Worm (Caenorhabditis elegans): ENCODE measurements around the gene sdhd-1.

Gene sdhd-1

DNA sequence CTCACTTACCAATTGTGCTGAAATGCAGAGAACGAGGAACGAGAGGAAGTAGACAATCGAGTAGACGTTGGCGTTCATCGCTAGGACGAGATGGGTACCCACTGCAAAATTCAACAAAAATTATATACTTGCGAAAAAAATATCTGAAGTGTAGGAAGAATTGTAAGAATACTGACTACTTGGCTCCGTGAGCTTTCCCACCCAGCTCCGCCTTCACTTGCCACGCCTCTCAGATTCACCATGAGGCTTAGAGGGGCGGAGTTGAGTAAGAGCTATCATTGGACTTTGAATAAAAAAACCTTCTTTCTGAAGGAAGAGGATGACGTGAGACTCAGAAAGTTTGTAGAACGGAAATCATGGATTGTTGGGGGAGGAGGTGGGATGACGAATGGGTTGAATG, 19.4 kb downstream of the sdhd-1 start, which contains the start of gene nlp-18:
Gene nlp-18 (minus strand): TSS at position 101 of the 400 bp plus-strand sequence.
- TF ChIP-seq tbx-11 (GFP tag; IDR thresholded peaks at IDR 0.05) (no peak), tbx-37 (GFP tag; conservative IDR thresholded peaks at IDR 0.05) (no peak), scrt-1 (GFP tag; IDR thresholded peaks at IDR 0.05) (no peak), ets-7 (tag; optimal IDR thresholded peaks at IDR 0.05) (no peak), aly-1 (tag; optimal IDR thresholded peaks at IDR 0.05) (no peak), hnd-1 (tag; optimal IDR thresholded peaks at IDR 0.05) (no peak), hmg-4 (GFP tag; optimal IDR thresholded peaks at IDR 0.05) (no peak), sea-1 (GFP tag; conservative IDR thresholded peaks at IDR 0.05) (no peak)

DNA sequence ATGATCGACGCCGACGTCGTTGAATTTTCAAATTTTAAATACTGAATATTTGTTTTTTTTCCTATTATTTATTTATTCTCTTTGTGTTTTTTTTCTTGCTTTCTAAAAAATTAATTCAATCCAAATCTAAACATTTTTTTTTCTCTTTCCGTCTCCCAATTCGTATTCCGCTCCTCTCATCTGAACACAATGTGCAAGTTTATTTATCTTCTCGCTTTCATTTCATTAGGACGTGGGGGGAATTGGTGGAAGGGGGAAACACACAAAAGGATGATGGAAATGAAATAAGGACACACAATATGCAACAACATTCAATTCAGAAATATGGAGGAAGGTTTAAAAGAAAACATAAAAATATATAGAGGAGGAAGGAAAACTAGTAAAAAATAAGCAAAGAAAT, 21.9 kb downstream of the sdhd-1 start:
- TF ChIP-seq hmbx-1 (tag; optimal IDR thresholded peaks at IDR 0.05), result no peak
- no peak for TF ChIP-seq tbx-11 (GFP tag; IDR thresholded peaks at IDR 0.05)
- TF ChIP-seq tra-4 (tag; optimal IDR thresholded peaks at IDR 0.05), result no peak
- TF ChIP-seq ceh-36 (tag; optimal IDR thresholded peaks at IDR 0.05), result no peak
- no peak for TF ChIP-seq aly-1 (tag; optimal IDR thresholded peaks at IDR 0.05)
- TF ChIP-seq sea-1 (GFP tag; conservative IDR thresholded peaks at IDR 0.05), result no peak
- no peak for TF ChIP-seq ceh-13 (GFP tag; optimal IDR thresholded peaks at IDR 0.05)
- TF ChIP-seq ama-1 (optimal IDR thresholded peaks at IDR 0.05), result no peak
- TF ChIP-seq tbx-37 (GFP tag; conservative IDR thresholded peaks at IDR 0.05), result no peak
- no peak for TF ChIP-seq scrt-1 (GFP tag; IDR thresholded peaks at IDR 0.05)
- no peak for TF ChIP-seq hnd-1 (tag; optimal IDR thresholded peaks at IDR 0.05)
- TF ChIP-seq B0310.2 (tag; optimal IDR thresholded peaks at IDR 0.05), result no peak
- TF ChIP-seq F13C5.2 (tag; optimal IDR thresholded peaks at IDR 0.05), result no peak
- no peak for TF ChIP-seq ets-7 (tag; optimal IDR thresholded peaks at IDR 0.05)
- no peak for TF ChIP-seq flt-1 (GFP tag; IDR thresholded peaks at IDR 0.05)
- TF ChIP-seq pes-1 (GFP tag; IDR thresholded peaks at IDR 0.05), result no peak
- no peak for TF ChIP-seq hmg-4 (GFP tag; optimal IDR thresholded peaks at IDR 0.05)

DNA sequence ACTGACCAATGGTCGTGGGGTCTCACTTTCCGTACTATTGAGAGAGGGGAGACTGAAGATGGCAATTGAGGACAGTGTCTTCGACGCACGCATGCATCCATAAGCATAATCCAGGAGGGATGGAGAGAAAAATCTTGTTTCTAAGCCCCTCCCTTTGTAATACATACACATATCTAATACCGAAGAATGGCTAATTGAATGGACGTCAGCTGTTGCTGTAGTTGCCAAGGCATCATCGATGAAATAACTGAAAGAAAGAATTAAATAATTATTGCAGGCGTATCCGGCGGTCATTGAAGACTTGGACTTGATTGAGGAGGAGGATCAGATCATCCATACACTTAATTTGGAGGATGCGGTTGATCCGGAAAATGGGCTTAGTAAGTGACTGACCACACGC, 24.1 kb downstream of the sdhd-1 start, which contains the start of gene F33A8.7:
Gene F33A8.7 (minus strand): TSS at position 101 of the 400 bp plus-strand sequence.
- TF ChIP-seq tbx-11 (GFP tag; IDR thresholded peaks at IDR 0.05) (no peak), ceh-13 (GFP tag; optimal IDR thresholded peaks at IDR 0.05) (no peak), aly-1 (tag; optimal IDR thresholded peaks at IDR 0.05) (no peak), tbx-37 (GFP tag; conservative IDR thresholded peaks at IDR 0.05) (no peak), B0310.2 (tag; optimal IDR thresholded peaks at IDR 0.05) (no peak), tra-4 (tag; optimal IDR thresholded peaks at IDR 0.05) (no peak), scrt-1 (GFP tag; IDR thresholded peaks at IDR 0.05) (no peak), hmg-4 (GFP tag; optimal IDR thresholded peaks at IDR 0.05) (no peak), hmbx-1 (tag; optimal IDR thresholded peaks at IDR 0.05) (no peak), F13C5.2 (tag; optimal IDR thresholded peaks at IDR 0.05) (no peak), pes-1 (GFP tag; IDR thresholded peaks at IDR 0.05) (no peak), sea-1 (GFP tag; conservative IDR thresholded peaks at IDR 0.05) (no peak)

DNA sequence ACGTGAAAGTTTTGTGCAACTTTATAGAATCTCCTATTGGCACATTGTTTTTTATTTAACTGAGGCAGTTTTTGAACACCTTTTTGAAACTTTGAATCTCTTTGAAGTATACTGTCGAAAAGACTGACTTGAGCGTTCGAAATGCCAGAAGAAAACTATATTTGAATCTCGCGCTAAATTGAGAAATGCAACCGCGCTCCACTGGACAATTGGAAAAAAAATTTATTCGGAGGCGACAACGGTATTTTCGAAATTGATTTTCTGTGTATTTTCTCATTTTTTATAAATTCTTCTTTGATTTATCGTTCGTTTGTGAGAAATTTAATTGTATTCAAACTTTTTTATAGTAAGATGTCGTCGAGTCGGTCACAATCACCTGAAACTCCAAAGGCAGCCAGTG, 27.7 kb downstream of the sdhd-1 start, which contains the start of gene let-858:
Gene let-858 (plus strand): TSS at position 348 of the 400 bp plus-strand sequence.
- TF ChIP-seq flt-1 (GFP tag; IDR thresholded peaks at IDR 0.05) (no peak), hmg-4 (GFP tag; optimal IDR thresholded peaks at IDR 0.05) (no peak), tbx-11 (GFP tag; IDR thresholded peaks at IDR 0.05) (no peak), hnd-1 (tag; optimal IDR thresholded peaks at IDR 0.05) (no peak)

DNA sequence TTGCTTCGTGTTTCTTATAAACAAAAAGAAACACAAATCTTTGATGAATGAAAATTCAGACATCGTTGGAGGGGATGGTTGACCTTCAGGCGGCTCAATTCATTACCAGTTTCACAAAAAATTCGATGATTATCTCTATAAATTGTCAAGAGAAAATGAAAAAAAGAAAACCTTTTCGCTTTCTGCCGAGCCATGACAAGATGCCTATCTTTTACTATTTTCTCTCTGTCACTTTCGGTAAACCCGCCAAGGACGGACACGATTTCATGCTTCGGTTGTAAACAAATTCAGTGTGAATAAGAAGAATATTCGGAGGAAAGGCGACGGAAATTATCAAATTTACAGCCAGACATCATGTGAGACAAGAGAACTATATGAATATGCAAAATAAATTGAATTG, 29.0 kb downstream of the sdhd-1 start:
- TF ChIP-seq tra-4 (tag; optimal IDR thresholded peaks at IDR 0.05) (no peak), scrt-1 (GFP tag; IDR thresholded peaks at IDR 0.05) (no peak), tbx-37 (GFP tag; conservative IDR thresholded peaks at IDR 0.05) (no peak), ceh-36 (tag; optimal IDR thresholded peaks at IDR 0.05) (no peak), ets-7 (tag; optimal IDR thresholded peaks at IDR 0.05) (no peak), hmg-4 (GFP tag; optimal IDR thresholded peaks at IDR 0.05) (no peak), ama-1 (optimal IDR thresholded peaks at IDR 0.05) (no peak), flt-1 (GFP tag; IDR thresholded peaks at IDR 0.05) (no peak), tbx-11 (GFP tag; IDR thresholded peaks at IDR 0.05) (no peak), F13C5.2 (tag; optimal IDR thresholded peaks at IDR 0.05) (no peak), B0310.2 (tag; optimal IDR thresholded peaks at IDR 0.05) (no peak), pes-1 (GFP tag; IDR thresholded peaks at IDR 0.05) (no peak), hnd-1 (tag; optimal IDR thresholded peaks at IDR 0.05) (no peak)

DNA sequence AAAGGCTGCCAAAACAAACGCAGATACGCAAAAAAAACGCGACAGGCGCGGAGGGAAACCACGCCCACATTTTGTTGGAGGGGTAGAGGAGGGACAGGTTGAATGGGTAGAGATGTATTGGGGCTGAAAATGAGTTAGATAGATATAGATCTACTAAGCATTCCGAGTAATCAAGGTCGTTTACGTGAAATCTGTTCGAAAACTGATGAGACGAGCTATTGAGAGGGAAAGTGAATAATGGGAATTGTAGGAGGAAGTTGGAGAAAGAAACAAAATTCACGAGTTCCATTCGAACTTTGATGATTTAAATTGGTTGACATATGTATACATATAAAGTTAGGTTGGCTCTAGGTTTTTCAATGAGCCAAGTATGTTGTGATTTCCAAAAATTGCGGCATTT, 32.8 kb downstream of the sdhd-1 start:
- TF ChIP-seq tbx-11 (GFP tag; IDR thresholded peaks at IDR 0.05), result no peak
- TF ChIP-seq tbx-37 (GFP tag; conservative IDR thresholded peaks at IDR 0.05), result no peak
- no peak for TF ChIP-seq hmbx-1 (tag; optimal IDR thresholded peaks at IDR 0.05)
- no peak for TF ChIP-seq ceh-36 (tag; optimal IDR thresholded peaks at IDR 0.05)
- TF ChIP-seq ama-1 (optimal IDR thresholded peaks at IDR 0.05), result no peak

DNA sequence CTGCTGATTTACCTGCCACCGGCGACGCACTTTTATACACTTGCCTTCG, 33.1 kb downstream of the sdhd-1 start, which contains the start of gene ram-2:
Gene ram-2 (minus strand): TSS at position 47 of the 49 bp plus-strand sequence.
- TF ChIP-seq hmbx-1 (tag; optimal IDR thresholded peaks at IDR 0.05) (no peak), aly-1 (tag; optimal IDR thresholded peaks at IDR 0.05) (no peak), scrt-1 (GFP tag; IDR thresholded peaks at IDR 0.05) (no peak), hmg-4 (GFP tag; optimal IDR thresholded peaks at IDR 0.05) (no peak), tbx-11 (GFP tag; IDR thresholded peaks at IDR 0.05) (no peak), pes-1 (GFP tag; IDR thresholded peaks at IDR 0.05) (no peak), tbx-37 (GFP tag; conservative IDR thresholded peaks at IDR 0.05) (no peak), F13C5.2 (tag; optimal IDR thresholded peaks at IDR 0.05) (no peak), flt-1 (GFP tag; IDR thresholded peaks at IDR 0.05) (no peak), B0310.2 (tag; optimal IDR thresholded peaks at IDR 0.05) (no peak), ets-7 (tag; optimal IDR thresholded peaks at IDR 0.05) (no peak), ceh-36 (tag; optimal IDR thresholded peaks at IDR 0.05) (no peak), ama-1 (optimal IDR thresholded peaks at IDR 0.05) (no peak), hnd-1 (tag; optimal IDR thresholded peaks at IDR 0.05) (no peak)

DNA sequence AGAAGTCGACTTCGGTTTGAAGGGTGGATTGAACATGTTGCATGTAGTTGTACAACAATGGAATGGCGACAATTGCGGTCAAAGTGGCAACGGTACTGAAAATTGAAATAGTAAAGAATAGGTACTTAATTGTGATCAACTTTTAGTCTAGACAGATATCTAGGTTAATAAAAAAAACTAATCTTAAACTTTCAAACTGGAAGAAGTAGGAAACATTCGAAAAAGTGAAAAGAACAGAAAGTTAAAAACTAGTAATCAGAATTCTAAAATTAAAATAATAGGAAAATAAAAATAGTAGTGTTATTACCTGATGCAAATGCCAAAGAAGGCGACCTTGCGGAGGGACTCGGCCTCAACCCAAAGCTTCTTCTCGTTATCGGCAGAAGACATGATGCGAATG, 33.3 kb downstream of the sdhd-1 start:
- no peak for TF ChIP-seq hmg-4 (GFP tag; optimal IDR thresholded peaks at IDR 0.05)

DNA sequence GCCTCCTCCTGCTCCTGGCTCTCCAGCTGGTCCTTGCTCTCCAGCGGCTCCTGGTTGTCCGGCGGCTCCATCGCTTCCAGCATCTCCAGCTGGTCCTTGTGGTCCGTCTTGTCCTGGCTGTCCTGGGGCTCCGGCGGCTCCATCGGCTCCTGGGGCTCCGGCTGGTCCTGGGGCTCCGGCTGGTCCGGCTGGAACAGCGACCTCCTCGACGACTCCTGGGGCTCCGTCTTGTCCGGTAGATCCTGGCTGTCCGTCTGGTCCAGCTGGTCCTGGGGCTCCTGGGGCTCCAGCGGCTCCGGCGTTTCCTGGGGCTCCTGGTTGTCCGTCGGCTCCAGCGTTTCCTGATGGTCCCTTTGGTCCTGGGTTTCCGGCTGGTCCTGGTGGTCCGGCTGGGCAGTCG, 34.0 kb downstream of the sdhd-1 start:
- TF ChIP-seq pes-1 (GFP tag; IDR thresholded peaks at IDR 0.05), result no peak
- TF ChIP-seq F13C5.2 (tag; optimal IDR thresholded peaks at IDR 0.05), result no peak
- TF ChIP-seq hmbx-1 (tag; optimal IDR thresholded peaks at IDR 0.05), result no peak
- no peak for TF ChIP-seq ets-7 (tag; optimal IDR thresholded peaks at IDR 0.05)
